Fruit fly (Drosophila melanogaster): ENCODE results near the gene Cht2.

- TF ChIP-seq psq (GFP tag; optimal IDR thresholded peaks at IDR 0.05) (no peak), GATAd (GFP tag; optimal IDR thresholded peaks at IDR 0.05) (no peak), Jra (GFP tag; optimal IDR thresholded peaks at IDR 0.05) (no peak), Rel (GFP tag; optimal IDR thresholded peaks at IDR 0.05) (no peak), Rel (tag; optimal IDR thresholded peaks at IDR 0.05) (no peak), Sp1 (GFP tag; optimal IDR thresholded peaks at IDR 0.05) (no peak), pan (optimal IDR thresholded peaks at IDR 0.05) (no peak), CrebA (GFP tag; optimal IDR thresholded peaks at IDR 0.05; ENCODE audit: borderline replicate concordance) (no peak), ey (GFP tag; optimal IDR thresholded peaks at IDR 0.05) (no peak)
These were observed 10.3 kb downstream of the Cht2 start for dm6 chr3L:1745432-1745831.
